Worm (Caenorhabditis elegans) whole organism, L4/young adult: ENCODE data around the gene sre-13.

Experiments
- dao-5 ChIP-seq: sonication (generic microtip); optimal IDR thresholded peaks from 2 replicates; lab custom pipeline; 2016; ENCODE audit warnings: missing genotype, missing genetic modification characterization, moderate library complexity, missing compliant biosample characterization
- him-1 ChIP-seq: sonication (generic microtip); optimal IDR thresholded peaks from 2 replicates; lab custom pipeline; 2016; ENCODE audit warnings: missing genotype, missing genetic modification reagents, missing genetic modification characterization, missing compliant biosample characterization

DNA sequence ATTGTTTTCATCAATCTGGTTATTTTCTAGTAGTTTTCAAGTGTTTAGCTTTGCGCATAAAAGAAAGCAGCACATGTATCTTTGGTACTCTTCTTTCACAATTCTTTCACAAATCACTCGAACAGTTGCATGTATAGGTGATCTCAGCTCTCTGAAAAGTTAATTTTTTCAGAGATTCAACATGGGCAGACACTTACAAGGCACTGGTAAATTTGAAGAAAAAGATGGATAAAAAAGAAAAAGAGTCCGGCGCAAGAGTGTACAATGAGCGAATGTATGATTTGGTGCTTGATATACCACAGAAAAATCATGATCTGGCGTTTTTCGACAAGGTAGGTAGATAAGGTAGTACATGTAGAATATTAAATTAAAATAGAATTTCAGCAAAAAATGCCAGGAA lies 18.5 kb downstream of the sre-13 start:
- TF ChIP-seq dao-5 (tag; lab: Kevin White, UChicago) (no peak), him-1 (tag; lab: Kevin White, UChicago) (no peak)
